Fruit fly (Drosophila melanogaster) whole organism, embryonic: ENCODE results near the gene Tmtc4.

Experiments used
- Ada2b ChIP-seq: fragments of 200-800 bp; sonication (Bioruptor generic); IDR thresholded peaks from 2 replicates; pipeline ENCODE4 v1.3.6; 2022; ENCODE audit warnings: missing biosample characterization, missing genetic modification characterization
- Blimp-1 ChIP-seq: fragments of 200-800 bp; sonication (Bioruptor generic); optimal IDR thresholded peaks from 3 replicates; lab custom pipeline; 2018; ENCODE audit warnings: missing biosample characterization, missing genetic modification characterization, mild to moderate bottlenecking, moderate library complexity, missing genetic modification reagents
- CG10654 ChIP-seq: fragments of 200-800 bp; sonication (Bioruptor generic); optimal IDR thresholded peaks from 2 replicates; lab custom pipeline; 2016; ENCODE audit warnings: missing biosample characterization, missing genetic modification characterization
- CG10959 ChIP-seq: fragments of 200-800 bp; sonication (Bioruptor generic); IDR thresholded peaks from 2 replicates; pipeline ENCODE4 v1.3.6; 2022; ENCODE audit warnings: missing biosample characterization, missing genetic modification characterization
- CG11093 ChIP-seq: fragments of 200-800 bp; sonication (Bioruptor generic); IDR thresholded peaks from 3 replicates; pipeline ENCODE4 v1.3.6; 2022; ENCODE audit warnings: missing biosample characterization, missing genetic modification characterization
- CG12071 ChIP-seq: fragments of 200-800 bp; sonication (Bioruptor generic); optimal IDR thresholded peaks from 3 replicates; lab custom pipeline; 2018; ENCODE audit warnings: missing biosample characterization, mild to moderate bottlenecking, missing genetic modification characterization
- CG14710 ChIP-seq: fragments of 200-800 bp; sonication (Bioruptor generic); optimal IDR thresholded peaks from 3 replicates; lab custom pipeline; 2019; ENCODE audit warnings: missing biosample characterization, mild to moderate bottlenecking, missing genetic modification characterization, moderate library complexity
- CG18262 ChIP-seq: fragments of 200-800 bp; optimal IDR thresholded peaks from 3 replicates; lab custom pipeline; 2019; ENCODE audit warnings: missing biosample characterization, mild to moderate bottlenecking, missing genetic modification characterization, moderate library complexity
- CG2875 ChIP-seq: fragments of 200-800 bp; sonication (Bioruptor generic); optimal IDR thresholded peaks from 2 replicates; lab custom pipeline; 2017; ENCODE audit warnings: missing biosample characterization, mild to moderate bottlenecking, missing genetic modification characterization, missing genetic modification reagents
- CG33557 ChIP-seq: fragments of 200-800 bp; sonication (Bioruptor generic); optimal IDR thresholded peaks from 2 replicates; lab custom pipeline; 2019; ENCODE audit warnings: missing biosample characterization, mild to moderate bottlenecking, missing genetic modification characterization, moderate library complexity
- CG42726 ChIP-seq: fragments of 200-800 bp; sonication (Bioruptor generic); IDR thresholded peaks from 2 replicates; pipeline ENCODE4 v1.3.6; 2022; ENCODE audit warnings: missing biosample characterization, missing genetic modification characterization; ENCODE audit not compliant: partially characterized antibody
- CG5180 ChIP-seq: fragments of 200-800 bp; sonication (Bioruptor generic); optimal IDR thresholded peaks from 3 replicates; lab custom pipeline; 2017; ENCODE audit warnings: missing biosample characterization, missing genetic modification characterization, mild to moderate bottlenecking, moderate library complexity, missing genetic modification reagents
- CG6683 ChIP-seq: fragments of 200-800 bp; sonication (Bioruptor generic); optimal IDR thresholded peaks from 2 replicates; lab custom pipeline; 2017; ENCODE audit warnings: missing biosample characterization, mild to moderate bottlenecking, missing genetic modification characterization, missing genetic modification reagents
- CG7928 ChIP-seq: fragments of 200-800 bp; sonication (Bioruptor generic); optimal IDR thresholded peaks from 2 replicates; lab custom pipeline; 2017; ENCODE audit warnings: missing biosample characterization, mild to moderate bottlenecking, missing genetic modification characterization
- CG8290 ChIP-seq, 3 experiments: fragments of 200-800 bp; sonication (Bioruptor generic); optimal IDR thresholded peaks; 2 replicates each; lab custom pipeline; 2016 to 2019; ENCODE audit warnings: missing biosample characterization in 3 of 3, missing genetic modification characterization in 3 of 3, mild to moderate bottlenecking in 2 of 3, moderate library complexity in 1 of 3
- D19B ChIP-seq: fragments of 200-800 bp; sonication (Bioruptor generic); optimal IDR thresholded peaks from 2 replicates; lab custom pipeline; 2017; ENCODE audit warnings: missing biosample characterization, mild to moderate bottlenecking, missing genetic modification characterization
- Elba2 ChIP-seq: fragments of 200-800 bp; sonication (Bioruptor generic); optimal IDR thresholded peaks from 3 replicates; lab custom pipeline; 2016; ENCODE audit warnings: missing biosample characterization, missing genetic modification characterization
- Nf-YA ChIP-seq: fragments of 200-800 bp; sonication (Bioruptor generic); IDR thresholded peaks from 2 replicates; pipeline ENCODE4 v1.3.6; 2022; ENCODE audit warnings: missing biosample characterization, missing genetic modification characterization
- Pdp1 ChIP-seq, 2 experiments: fragments of 200-800 bp; sonication (Bioruptor generic); optimal IDR thresholded peaks; 3 replicates each; lab custom pipeline; 2016; ENCODE audit warnings: missing biosample characterization in 2 of 2, missing genetic modification characterization in 2 of 2, mild to moderate bottlenecking in 1 of 2, moderate library complexity in 1 of 2
- Poxn ChIP-seq: fragments of 200-800 bp; sonication (Bioruptor generic); IDR thresholded peaks from 2 replicates; pipeline ENCODE4 v1.3.6; 2022; ENCODE audit warnings: missing biosample characterization, missing genetic modification characterization
- Sox100B ChIP-seq: fragments of 200-800 bp; sonication (Bioruptor generic); optimal IDR thresholded peaks from 3 replicates; lab custom pipeline; 2018; ENCODE audit warnings: missing biosample characterization, mild to moderate bottlenecking, missing genetic modification characterization
- Trl ChIP-seq, 3 experiments: fragments of >200 bp in 2 of 3; fragments of 200-800 bp in 1 of 3; sonication (Bioruptor generic) in 1 of 3; optimal IDR thresholded peaks; 2 replicates in 1 of 3; 3 replicates in 2 of 3; lab custom pipeline; 2016 to 2017; ENCODE audit warnings: missing biosample characterization in 1 of 3, missing genetic modification characterization in 1 of 3
- Vsx1 ChIP-seq: fragments of 200-800 bp; sonication (Bioruptor generic); optimal IDR thresholded peaks from 2 replicates; lab custom pipeline; 2017; ENCODE audit warnings: missing biosample characterization, mild to moderate bottlenecking, missing genetic modification characterization, missing genetic modification reagents
- az2 ChIP-seq: fragments of 200-800 bp; sonication (Bioruptor generic); optimal IDR thresholded peaks from 3 replicates; lab custom pipeline; 2016; ENCODE audit warnings: missing biosample characterization, missing genetic modification characterization
- bcd ChIP-seq: fragments of 200-800 bp; sonication (Bioruptor generic); optimal IDR thresholded peaks from 2 replicates; lab custom pipeline; 2017; ENCODE audit warnings: missing biosample characterization, mild to moderate bottlenecking, missing genetic modification characterization
- crp ChIP-seq, 2 experiments: fragments of 200-800 bp; sonication (Bioruptor generic); optimal IDR thresholded peaks; 2 replicates in 1 of 2; 3 replicates in 1 of 2; lab custom pipeline; 2017; ENCODE audit warnings: missing biosample characterization in 2 of 2, missing genetic modification characterization in 2 of 2, mild to moderate bottlenecking in 1 of 2, moderate library complexity in 1 of 2
- grn ChIP-seq: fragments of 200-800 bp; sonication (Bioruptor generic); optimal IDR thresholded peaks from 3 replicates; lab custom pipeline; 2017; ENCODE audit warnings: missing biosample characterization, missing genetic modification characterization
- hkb ChIP-seq, 2 experiments: fragments of 200-800 bp in 1 of 2; fragments of >200 bp in 1 of 2; sonication (Bioruptor generic) in 1 of 2; IDR thresholded peaks in 1 of 2; optimal IDR thresholded peaks in 1 of 2; 2 replicates each; pipeline versions ENCODE4 v1.3.6 to Lab custom; 2017 to 2022; ENCODE audit warnings: missing biosample characterization in 1 of 2, missing genetic modification characterization in 1 of 2
- hth ChIP-seq: fragments of >200 bp; optimal IDR thresholded peaks from 2 replicates; lab custom pipeline; 2017; ENCODE audit warnings: inconsistent platforms
- ind ChIP-seq: fragments of 200-800 bp; sonication (Bioruptor generic); optimal IDR thresholded peaks from 3 replicates; lab custom pipeline; 2016; ENCODE audit warnings: missing biosample characterization, missing genetic modification characterization
- insv ChIP-seq, 2 experiments: fragments of 200-800 bp; sonication (Bioruptor generic); optimal IDR thresholded peaks; 3 replicates each; lab custom pipeline; 2016 to 2018; ENCODE audit warnings: missing biosample characterization in 2 of 2, missing genetic modification characterization in 2 of 2
- nom ChIP-seq: fragments of 200-800 bp; sonication (Bioruptor generic); optimal IDR thresholded peaks from 2 replicates; lab custom pipeline; 2017; ENCODE audit warnings: missing biosample characterization, missing genetic modification characterization, mild to moderate bottlenecking, moderate library complexity, missing genetic modification reagents
- pita ChIP-seq: fragments of 200-800 bp; sonication (Bioruptor generic); optimal IDR thresholded peaks from 2 replicates; lab custom pipeline; 2017; ENCODE audit warnings: missing biosample characterization, mild to moderate bottlenecking, missing genetic modification characterization
- psq ChIP-seq: fragments of 200-800 bp; sonication (Bioruptor generic); optimal IDR thresholded peaks from 2 replicates; lab custom pipeline; 2017; ENCODE audit warnings: missing biosample characterization, missing genetic modification characterization
- sens ChIP-seq: fragments of 200-800 bp; sonication (Bioruptor generic); peaks from one replicate; lab custom pipeline; 2016; ENCODE audit warnings: missing biosample characterization, missing genetic modification characterization
- sna ChIP-seq: fragments of 200-800 bp; sonication (Bioruptor generic); IDR thresholded peaks from 2 replicates; pipeline ENCODE4 v1.3.6; 2022; ENCODE audit warnings: missing biosample characterization, missing genetic modification characterization; ENCODE audit not compliant: partially characterized antibody
- sug ChIP-seq: fragments of 200-800 bp; optimal IDR thresholded peaks from 2 replicates; lab custom pipeline; 2019; ENCODE audit warnings: missing biosample characterization, mild to moderate bottlenecking, missing genetic modification characterization, moderate library complexity
- trem ChIP-seq: fragments of 200-800 bp; optimal IDR thresholded peaks from 3 replicates; lab custom pipeline; 2019; ENCODE audit warnings: missing biosample characterization, mild to moderate bottlenecking, missing genetic modification characterization, moderate library complexity
- vfl ChIP-seq: fragments of 200-800 bp; sonication (Bioruptor generic); optimal IDR thresholded peaks from 2 replicates; lab custom pipeline; 2016; ENCODE audit warnings: missing biosample characterization, missing genetic modification characterization

The Tmtc4 gene

dm6 chr3R:15345198-15346017 is 5.6 kb upstream of the Tmtc4 start (continued):
- TF ChIP-seq D19B (no peak), Elba2 (GFP tag; lab: Kevin White, UChicago) (peak; percentile 83), hkb (optimal IDR thresholded peaks at IDR 0.05; lab: Kevin White, UChicago) (no peak), hkb (GFP tag; IDR thresholded peaks at IDR 0.05; lab: Robert Waterston, UW) (no peak), CG11093 (no peak), CG2875 (GFP tag; lab: Kevin White, UChicago) (no peak), CG10654 (GFP tag; lab: Kevin White, UChicago) (no peak), CG33557 (GFP tag; lab: Kevin White, UChicago) (peak; percentile 9), Pdp1 (GFP tag; optimal IDR thresholded peaks at IDR 0.05; lab: Kevin White, UChicago) (peak in 1 of 2 experiments; percentile 52), sug (peak; percentile 22), vfl (GFP tag; lab: Kevin White, UChicago) (no peak), Nf-YA (no peak), Vsx1 (GFP tag; lab: Kevin White, UChicago) (no peak), CG12071 (GFP tag; lab: Kevin White, UChicago) (no peak), Poxn (no peak), insv (GFP tag; optimal IDR thresholded peaks at IDR 0.05; lab: Kevin White, UChicago) (peak in 1 of 2 experiments; percentile 89), bcd (GFP tag; lab: Kevin White, UChicago) (no peak), CG8290 (GFP tag; optimal IDR thresholded peaks at IDR 0.05; lab: Kevin White, UChicago) (no peak), CG8290 (tag; optimal IDR thresholded peaks at IDR 0.05; lab: Kevin White, UChicago) (no peak), Ada2b (GFP tag; lab: Robert Waterston, UW) (no peak), Trl (optimal IDR thresholded peaks at IDR 0.05; lab: Kevin White, UChicago) (peak in 1 of 2 experiments; percentile 5), Trl (GFP tag; optimal IDR thresholded peaks at IDR 0.05; lab: Kevin White, UChicago) (no peak), sens (GFP tag; lab: Kevin White, UChicago) (peak; percentile 26), CG7928 (GFP tag; lab: Kevin White, UChicago) (no peak), CG42726 (GFP tag; lab: Robert Waterston, UW) (no peak), az2 (no peak), Sox100B (GFP tag; lab: Kevin White, UChicago) (no peak), ind (GFP tag; lab: Kevin White, UChicago) (no peak), CG14710 (tag; lab: Kevin White, UChicago) (no peak), crp (GFP tag; optimal IDR thresholded peaks at IDR 0.05; lab: Kevin White, UChicago) (no peak), psq (GFP tag; lab: Kevin White, UChicago) (no peak), CG6683 (GFP tag; lab: Kevin White, UChicago) (no peak), CG10959 (GFP tag; lab: Robert Waterston, UW) (no peak), trem (tag; lab: Kevin White, UChicago) (no peak), nom (GFP tag; lab: Kevin White, UChicago) (no peak), CG18262 (tag; lab: Kevin White, UChicago) (no peak), CG5180 (GFP tag; lab: Kevin White, UChicago) (peak; percentile 44), sna (GFP tag; lab: Robert Waterston, UW) (no peak), hth (lab: Kevin White, UChicago) (no peak), Blimp-1 (GFP tag; lab: Kevin White, UChicago) (peak; percentile 98), pita (GFP tag; lab: Kevin White, UChicago) (no peak), grn (GFP tag; lab: Kevin White, UChicago) (peak; percentile 80)
